Worm (Caenorhabditis elegans): ENCODE data around the gene tmc-1.

The tmc-1 gene

ce11 chrX:1162019-1162418 is at the start of gene tmc-1:
Gene tmc-1, plus strand, starts transcription at chrX:1162207.
- TF ChIP-seq unc-62 (GFP tag; optimal IDR thresholded peaks at IDR 0.05 in 1 of 2) (peak in 1 of 2 experiments; percentile 93), unc-62 (tag; optimal IDR thresholded peaks at IDR 0.05) (no peak), dmd-8 (GFP tag; IDR thresholded peaks at IDR 0.05) (no peak)

DNA sequence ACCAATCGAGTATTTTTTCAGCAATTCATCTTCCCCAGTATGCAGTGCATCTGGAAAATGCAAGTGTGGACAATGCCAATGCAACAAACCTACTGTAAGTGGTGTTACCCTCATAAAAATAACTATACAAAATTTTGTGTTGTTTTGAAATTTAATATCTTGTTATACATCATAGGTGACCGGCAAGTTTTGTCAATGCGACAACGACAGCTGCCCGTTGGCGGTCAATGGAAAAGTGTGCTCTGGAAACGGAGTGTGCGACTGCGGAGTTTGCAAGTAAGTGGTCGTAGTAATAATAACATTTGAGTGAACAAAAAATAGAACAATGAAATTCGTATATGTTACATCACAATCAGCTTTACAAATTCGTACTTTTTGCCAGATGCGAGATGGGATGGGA is 46.8 kb upstream of the tmc-1 start:
- TF ChIP-seq rbr-2 (tag; optimal IDR thresholded peaks at IDR 0.05), result no peak
- TF ChIP-seq unc-62 (GFP tag; optimal IDR thresholded peaks at IDR 0.05 in 1 of 2), result peak in 1 of 2 experiments; percentile 78
- no peak for TF ChIP-seq unc-62 (tag; optimal IDR thresholded peaks at IDR 0.05)
- no peak for TF ChIP-seq daf-16 (GFP tag; optimal IDR thresholded peaks at IDR 0.05)
- TF ChIP-seq daf-16 (tag; optimal IDR thresholded peaks at IDR 0.05), result no peak

DNA sequence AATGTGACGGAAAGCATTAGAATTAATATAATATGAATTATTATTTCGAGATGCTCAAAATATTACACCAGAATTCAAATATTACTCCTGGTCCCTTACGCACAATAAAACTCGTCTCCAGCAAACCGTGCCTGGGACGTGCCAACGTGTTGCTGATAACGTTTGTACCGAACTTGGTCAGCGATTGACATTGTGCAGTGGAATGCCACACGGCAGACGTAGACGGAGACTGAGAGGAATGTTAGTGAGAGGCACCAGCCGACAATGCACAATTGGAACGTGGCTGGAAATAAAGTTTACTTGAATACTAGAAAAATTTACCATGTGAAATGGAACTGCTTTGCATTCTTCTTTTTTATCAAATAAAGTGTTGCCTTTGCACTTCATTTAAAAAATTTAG is 44.8 kb upstream of the tmc-1 start:
- TF ChIP-seq dmd-6 (GFP tag; IDR thresholded peaks at IDR 0.05), result peak; percentile 38
- peak; percentile 50 for TF ChIP-seq nhr-28 (tag; optimal IDR thresholded peaks at IDR 0.05)
- TF ChIP-seq madf-5 (GFP tag; IDR thresholded peaks at IDR 0.05), result no peak
- TF ChIP-seq mxl-3 (GFP tag; optimal IDR thresholded peaks at IDR 0.05), result peak; percentile 55
- TF ChIP-seq snpc-4 (tag; optimal IDR thresholded peaks at IDR 0.05), result no peak
- peak; percentile 34 for TF ChIP-seq hlh-11 (tag; optimal IDR thresholded peaks at IDR 0.05)
- no peak for TF ChIP-seq zfp-3 (GFP tag; conservative IDR thresholded peaks at IDR 0.05)
- peak; percentile 22 for TF ChIP-seq pqm-1 (tag; optimal IDR thresholded peaks at IDR 0.05)

DNA sequence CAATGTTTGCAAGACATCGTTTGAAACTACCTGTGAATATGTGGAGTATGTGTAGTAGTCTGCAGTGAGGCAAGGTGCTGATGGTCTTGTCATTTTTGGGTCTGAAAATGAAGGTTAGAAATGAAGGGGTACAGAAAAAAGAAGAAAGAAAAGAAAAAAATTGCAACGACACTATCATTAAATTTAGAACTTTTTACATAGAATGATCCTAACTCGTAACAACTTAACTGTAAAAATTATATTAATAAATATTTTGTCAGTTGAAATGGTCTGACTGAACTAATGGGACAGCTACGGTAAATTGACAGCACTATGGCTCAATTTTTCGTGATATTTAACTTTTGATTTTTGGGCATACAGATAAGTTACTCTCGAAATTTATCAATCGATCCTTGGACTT is 42.7 kb upstream of the tmc-1 start, which contains the start of gene C05D9.7:
C05D9.7 (minus strand) TSS at position 101 of the 400 bp plus-strand sequence.
- no peak for TF ChIP-seq nhr-42 (GFP tag; IDR thresholded peaks at IDR 0.05)
- TF ChIP-seq mdl-1 (tag; optimal IDR thresholded peaks at IDR 0.05), result no peak
- TF ChIP-seq dve-1 (tag; optimal IDR thresholded peaks at IDR 0.05; ENCODE audit: insufficient read depth), result no peak
- no peak for TF ChIP-seq lsy-2 (tag; optimal IDR thresholded peaks at IDR 0.05)
- no peak for TF ChIP-seq fos-1 (tag; optimal IDR thresholded peaks at IDR 0.05)
- TF ChIP-seq nhr-77 (tag; optimal IDR thresholded peaks at IDR 0.05), result no peak
- no peak for TF ChIP-seq lin-1 (GFP tag; IDR thresholded peaks at IDR 0.05)
- TF ChIP-seq dpl-1 (GFP tag; optimal IDR thresholded peaks at IDR 0.05), result no peak

ce11 chrX:1120326-1120725 is 41.7 kb upstream of the tmc-1 start:
- TF ChIP-seq nhr-10 (tag; optimal IDR thresholded peaks at IDR 0.05), result no peak
- TF ChIP-seq mep-1 (tag; optimal IDR thresholded peaks at IDR 0.05), result peak; percentile 4
- no peak for TF ChIP-seq ceh-62 (tag; optimal IDR thresholded peaks at IDR 0.05)
- TF ChIP-seq R02D3.7 (tag; optimal IDR thresholded peaks at IDR 0.05), result no peak
- peak; percentile 20 for TF ChIP-seq aha-1 (tag)
- no peak for TF ChIP-seq nhr-25 (tag; optimal IDR thresholded peaks at IDR 0.05; ENCODE audit: borderline replicate concordance, insufficient read depth)
- TF ChIP-seq zip-2 (tag; optimal IDR thresholded peaks at IDR 0.05), result no peak
- TF ChIP-seq daf-8 (GFP tag; IDR thresholded peaks at IDR 0.05), result no peak
- no peak for TF ChIP-seq tra-1 (GFP tag; IDR thresholded peaks at IDR 0.05)
- no peak for TF ChIP-seq nhr-102 (tag; optimal IDR thresholded peaks at IDR 0.05)
- TF ChIP-seq zip-11 (GFP tag; IDR thresholded peaks at IDR 0.05), result no peak
- no peak for TF ChIP-seq fos-1 (tag; optimal IDR thresholded peaks at IDR 0.05)
- no peak for TF ChIP-seq dmd-6 (GFP tag; IDR thresholded peaks at IDR 0.05)
- TF ChIP-seq ceh-28 (tag; optimal IDR thresholded peaks at IDR 0.05), result no peak
- TF ChIP-seq daf-19 (GFP tag; conservative IDR thresholded peaks at IDR 0.05), result no peak
- no peak for TF ChIP-seq snpc-4 (tag; optimal IDR thresholded peaks at IDR 0.05)
- TF ChIP-seq lim-7 (GFP tag; IDR thresholded peaks at IDR 0.05), result no peak
- no peak for TF ChIP-seq pha-4 (GFP tag; IDR thresholded peaks at IDR 0.05)
- TF ChIP-seq pha-4 (tag; optimal IDR thresholded peaks at IDR 0.05), result no peak
- no peak for TF ChIP-seq skn-1 (tag; optimal IDR thresholded peaks at IDR 0.05)
- TF ChIP-seq nhr-42 (GFP tag; IDR thresholded peaks at IDR 0.05), result no peak
- peak; percentile 21 for TF ChIP-seq hlh-30 (tag; optimal IDR thresholded peaks at IDR 0.05; ENCODE audit: insufficient read depth)
- no peak for TF ChIP-seq hmg-1.1 (GFP tag; IDR thresholded peaks at IDR 0.05)
- TF ChIP-seq T26A8.4 (GFP tag; IDR thresholded peaks at IDR 0.05), result no peak
- no peak for TF ChIP-seq lin-38 (GFP tag; IDR thresholded peaks at IDR 0.05)
- no peak for TF ChIP-seq F26F4.8 (GFP tag; conservative IDR thresholded peaks at IDR 0.05)
- TF ChIP-seq lin-39 (tag; optimal IDR thresholded peaks at IDR 0.05), result no peak
- no peak for TF ChIP-seq mxl-2 (GFP tag; conservative IDR thresholded peaks at IDR 0.05)

Measured in whole organism, L4 larva.